Comparison of ENCODE assay signal across 6 fruit fly cellular contexts in genomic region chr3L:10739109-10739665, dm6.
TF ChIP-seq lines count a peak whose summit lies in the region.

No protein-coding gene starts in this region.

- TF ChIP-seq CTCF in whole organism, embryonic (GFP tag; optimal IDR thresholded peaks at IDR 0.05; lab: Kevin White, UChicago) = no peak

TF ChIP-seq in whole organism, 6 proteins besides CTCF, POLR2A, EP300 and RAD21:
- peak in 1 of 2 experiments; percentile 63 for TF ChIP-seq EcR (GFP tag; optimal IDR thresholded peaks at IDR 0.05; lab: Kevin White, UChicago)
- no peak for TF ChIP-seq pan (optimal IDR thresholded peaks at IDR 0.05; lab: Kevin White, UChicago)
- no peak for TF ChIP-seq psq (optimal IDR thresholded peaks at IDR 0.05; lab: Kevin White, UChicago)
- TF ChIP-seq Dll (optimal IDR thresholded peaks at IDR 0.05; lab: Kevin White, UChicago) = peak; percentile 98

TF ChIP-seq in whole organism, adult, 20 proteins besides CTCF, POLR2A, EP300 and RAD21:
- TF ChIP-seq tj (GFP tag; optimal IDR thresholded peaks at IDR 0.05; lab: Kevin White, UChicago) (peak; percentile 23), CG5204 (GFP tag; optimal IDR thresholded peaks at IDR 0.05; lab: Kevin White, UChicago) (no peak)

TF ChIP-seq in whole organism, embryonic, 481 proteins besides CTCF, POLR2A, EP300 and RAD21 (continues in another document):
- no peak for TF ChIP-seq btn (GFP tag; optimal IDR thresholded peaks at IDR 0.05; lab: Kevin White, UChicago)
- TF ChIP-seq vfl (GFP tag; optimal IDR thresholded peaks at IDR 0.05; lab: Kevin White, UChicago) = no peak
- TF ChIP-seq C15 (GFP tag; IDR thresholded peaks at IDR 0.05; lab: Robert Waterston, UW) = no peak
- TF ChIP-seq sim (GFP tag; IDR thresholded peaks at IDR 0.05; lab: Robert Waterston, UW) = no peak
- TF ChIP-seq CG8089 (GFP tag; optimal IDR thresholded peaks at IDR 0.05; lab: Kevin White, UChicago) = no peak
- no peak for TF ChIP-seq Dip2 (GFP tag; IDR thresholded peaks at IDR 0.05; lab: Robert Waterston, UW)
- peak; percentile 49; the same call in 1 of the 2 replicates for TF ChIP-seq rib (GFP tag; IDR thresholded peaks at IDR 0.05; lab: Robert Waterston, UW)
- TF ChIP-seq Dref (GFP tag; IDR thresholded peaks at IDR 0.05; lab: Robert Waterston, UW) = no peak
- TF ChIP-seq CG17829 (tag; optimal IDR thresholded peaks at IDR 0.05; lab: Kevin White, UChicago) = no peak
- peak; percentile 13; the same call in 1 of the 2 replicates for TF ChIP-seq CG42726 (GFP tag; IDR thresholded peaks at IDR 0.05; lab: Robert Waterston, UW; ENCODE audit: partially characterized antibody)
- TF ChIP-seq cad (GFP tag; optimal IDR thresholded peaks at IDR 0.05; lab: Kevin White, UChicago) = no peak
- no peak for TF ChIP-seq caup (GFP tag; optimal IDR thresholded peaks at IDR 0.05; lab: Kevin White, UChicago; ENCODE audit: severe bottlenecking)
- TF ChIP-seq odd (GFP tag; optimal IDR thresholded peaks at IDR 0.05; lab: Kevin White, UChicago) = no peak
- TF ChIP-seq CG9727 (GFP tag; optimal IDR thresholded peaks at IDR 0.05; lab: Kevin White, UChicago) = no peak
- TF ChIP-seq nerfin-2 (GFP tag; IDR thresholded peaks at IDR 0.05; lab: Robert Waterston, UW; ENCODE audit: partially characterized antibody) = no peak
- no peak for TF ChIP-seq sd (tag; optimal IDR thresholded peaks at IDR 0.05; lab: Kevin White, UChicago)
- TF ChIP-seq CG31365 (tag; optimal IDR thresholded peaks at IDR 0.05; lab: Kevin White, UChicago) = no peak
- TF ChIP-seq CG8281 (tag; optimal IDR thresholded peaks at IDR 0.05; lab: Kevin White, UChicago) = no peak
- TF ChIP-seq Bgb (GFP tag; IDR thresholded peaks at IDR 0.05; lab: Robert Waterston, UW; ENCODE audit: partially characterized antibody) = peak; percentile 34
- TF ChIP-seq nau (GFP tag; optimal IDR thresholded peaks at IDR 0.05; lab: Kevin White, UChicago) = no peak
- TF ChIP-seq CG17802 (tag; optimal IDR thresholded peaks at IDR 0.05; lab: Kevin White, UChicago) = no peak

TF ChIP-seq in whole organism, prepupa, 60 proteins besides CTCF, POLR2A, EP300 and RAD21:
- TF ChIP-seq Sox14 (GFP tag; optimal IDR thresholded peaks at IDR 0.05; lab: Kevin White, UChicago) = peak; percentile 21
- no peak for TF ChIP-seq CG6854 (GFP tag; optimal IDR thresholded peaks at IDR 0.05; lab: Kevin White, UChicago)
- peak; percentile 83 for TF ChIP-seq Eip78C (GFP tag; lab: Kevin White, UChicago)
- no peak for TF ChIP-seq CG8632 (GFP tag; optimal IDR thresholded peaks at IDR 0.05; lab: Kevin White, UChicago)
- TF ChIP-seq fkh (GFP tag; optimal IDR thresholded peaks at IDR 0.05; lab: Kevin White, UChicago) = peak; percentile 71
- no peak for TF ChIP-seq CG1621 (tag; optimal IDR thresholded peaks at IDR 0.05; lab: Kevin White, UChicago)
- no peak for TF ChIP-seq CG6808 (GFP tag; optimal IDR thresholded peaks at IDR 0.05; lab: Kevin White, UChicago)
- peak; percentile 16 for TF ChIP-seq vri (GFP tag; optimal IDR thresholded peaks at IDR 0.05; lab: Kevin White, UChicago)
- TF ChIP-seq svp (GFP tag; lab: Kevin White, UChicago) = peak; percentile 83
- peak; percentile 30 for TF ChIP-seq Sox102F (GFP tag; optimal IDR thresholded peaks at IDR 0.05; lab: Kevin White, UChicago)

TF ChIP-seq in whole organism, pupa, 21 proteins besides CTCF, POLR2A, EP300 and RAD21:
- no peak for TF ChIP-seq CG9948 (tag; optimal IDR thresholded peaks at IDR 0.05; lab: Kevin White, UChicago)
- TF ChIP-seq CG15710 (tag; optimal IDR thresholded peaks at IDR 0.05; lab: Kevin White, UChicago) = no peak
- no peak for TF ChIP-seq D1 (tag; optimal IDR thresholded peaks at IDR 0.05; lab: Kevin White, UChicago)
- TF ChIP-seq EcR (GFP tag; optimal IDR thresholded peaks at IDR 0.05; lab: Kevin White, UChicago) = peak; percentile 65
- TF ChIP-seq CG8301 (tag; optimal IDR thresholded peaks at IDR 0.05; lab: Kevin White, UChicago) = no peak
- TF ChIP-seq CG4496 (GFP tag; IDR thresholded peaks at IDR 0.05; lab: Robert Waterston, UW) = no peak
- no peak for TF ChIP-seq CG10348 (GFP tag; IDR thresholded peaks at IDR 0.05; lab: Robert Waterston, UW)
- peak; percentile 9 for TF ChIP-seq gl (tag; optimal IDR thresholded peaks at IDR 0.05; lab: Kevin White, UChicago)
- TF ChIP-seq fd96Ca (GFP tag; IDR thresholded peaks at IDR 0.05; lab: Robert Waterston, UW) = peak; percentile 33; the same call in 2 of the 3 replicates

TF ChIP-seq in whole organism, wandering third instar larva, 38 proteins besides CTCF, POLR2A, EP300 and RAD21:
- no peak for TF ChIP-seq woc (GFP tag; optimal IDR thresholded peaks at IDR 0.05; lab: Kevin White, UChicago)
- TF ChIP-seq Sp1 (GFP tag; optimal IDR thresholded peaks at IDR 0.05; lab: Kevin White, UChicago) = no peak
- TF ChIP-seq Myc (optimal IDR thresholded peaks at IDR 0.05; lab: Kevin White, UChicago) = no peak
- TF ChIP-seq psq (GFP tag; optimal IDR thresholded peaks at IDR 0.05; lab: Kevin White, UChicago) = no peak
- peak; percentile 45 for TF ChIP-seq Dif (GFP tag; optimal IDR thresholded peaks at IDR 0.05; lab: Kevin White, UChicago; ENCODE audit: partially characterized antibody)
- no peak for TF ChIP-seq Dfd (GFP tag; optimal IDR thresholded peaks at IDR 0.05; lab: Kevin White, UChicago)
- no peak for TF ChIP-seq sv (GFP tag; optimal IDR thresholded peaks at IDR 0.05; lab: Kevin White, UChicago)
- no peak for TF ChIP-seq brk (GFP tag; optimal IDR thresholded peaks at IDR 0.05; lab: Kevin White, UChicago)
- TF ChIP-seq Hr83 (GFP tag; optimal IDR thresholded peaks at IDR 0.05; lab: Kevin White, UChicago; ENCODE audit: poor library complexity, severe bottlenecking) = peak; percentile 27
- no peak for TF ChIP-seq Abd-B (GFP tag; optimal IDR thresholded peaks at IDR 0.05; lab: Kevin White, UChicago)
- TF ChIP-seq br (GFP tag; optimal IDR thresholded peaks at IDR 0.05; lab: Kevin White, UChicago) = no peak
- no peak for TF ChIP-seq foxo (GFP tag; optimal IDR thresholded peaks at IDR 0.05; lab: Kevin White, UChicago)
- TF ChIP-seq Vsx2 (GFP tag; optimal IDR thresholded peaks at IDR 0.05; lab: Kevin White, UChicago; ENCODE audit: partially characterized antibody) = peak; percentile 73
- TF ChIP-seq jim (GFP tag; optimal IDR thresholded peaks at IDR 0.05; lab: Kevin White, UChicago) = peak; percentile 48
- no peak for TF ChIP-seq GATAd (GFP tag; optimal IDR thresholded peaks at IDR 0.05; lab: Kevin White, UChicago)
- TF ChIP-seq dsf (GFP tag; optimal IDR thresholded peaks at IDR 0.05; lab: Kevin White, UChicago; ENCODE audit: borderline replicate concordance) = no peak
- TF ChIP-seq N (GFP tag; optimal IDR thresholded peaks at IDR 0.05; lab: Kevin White, UChicago) = no peak
- no peak for TF ChIP-seq Hr78 (GFP tag; optimal IDR thresholded peaks at IDR 0.05; lab: Kevin White, UChicago)
- no peak for TF ChIP-seq CG32264 (GFP tag; optimal IDR thresholded peaks at IDR 0.05; lab: Kevin White, UChicago)
- TF ChIP-seq sage (GFP tag; optimal IDR thresholded peaks at IDR 0.05; lab: Kevin White, UChicago) = no peak
- no peak for TF ChIP-seq OdsH (GFP tag; optimal IDR thresholded peaks at IDR 0.05; lab: Kevin White, UChicago)
- peak; percentile 18 for TF ChIP-seq Mio (GFP tag; optimal IDR thresholded peaks at IDR 0.05; lab: Kevin White, UChicago)
- TF ChIP-seq Jra (GFP tag; optimal IDR thresholded peaks at IDR 0.05; lab: Kevin White, UChicago) = no peak
- TF ChIP-seq fru (GFP tag; optimal IDR thresholded peaks at IDR 0.05; lab: Kevin White, UChicago) = peak; percentile 39
- peak; percentile 34 for TF ChIP-seq Hnf4 (GFP tag; optimal IDR thresholded peaks at IDR 0.05; lab: Kevin White, UChicago)
- TF ChIP-seq dmrt93B (GFP tag; optimal IDR thresholded peaks at IDR 0.05; lab: Kevin White, UChicago) = no peak
- TF ChIP-seq CG9705 (GFP tag; optimal IDR thresholded peaks at IDR 0.05; lab: Kevin White, UChicago) = no peak
- no peak for TF ChIP-seq h (GFP tag; optimal IDR thresholded peaks at IDR 0.05; lab: Kevin White, UChicago)
- TF ChIP-seq lola (GFP tag; optimal IDR thresholded peaks at IDR 0.05; lab: Kevin White, UChicago) = no peak
- TF ChIP-seq Rel (GFP tag; optimal IDR thresholded peaks at IDR 0.05; lab: Kevin White, UChicago) = no peak
- peak; percentile 9 for TF ChIP-seq Rel (tag; optimal IDR thresholded peaks at IDR 0.05; lab: Kevin White, UChicago)
- TF ChIP-seq tai (GFP tag; optimal IDR thresholded peaks at IDR 0.05; lab: Kevin White, UChicago) = no peak
- no peak for TF ChIP-seq usp (GFP tag; optimal IDR thresholded peaks at IDR 0.05; lab: Kevin White, UChicago)
- TF ChIP-seq CrebA (GFP tag; optimal IDR thresholded peaks at IDR 0.05; lab: Kevin White, UChicago; ENCODE audit: borderline replicate concordance) = peak; percentile 79
- TF ChIP-seq dl (GFP tag; optimal IDR thresholded peaks at IDR 0.05; lab: Kevin White, UChicago; ENCODE audit: insufficient read depth in 1 of 2, partially characterized antibody in 2 of 2) = peak; percentile 10 to 54
- no peak for TF ChIP-seq ey (GFP tag; optimal IDR thresholded peaks at IDR 0.05; lab: Kevin White, UChicago)
- TF ChIP-seq rgr (GFP tag; optimal IDR thresholded peaks at IDR 0.05; lab: Kevin White, UChicago) = no peak
- TF ChIP-seq HLH106 (tag; optimal IDR thresholded peaks at IDR 0.05; lab: Kevin White, UChicago) = no peak
- no peak for TF ChIP-seq pan (optimal IDR thresholded peaks at IDR 0.05; lab: Kevin White, UChicago)
